Worm (Caenorhabditis elegans) whole organism, young adult: ENCODE data around the gene twk-20.

Experiments used
- F49E8.2 ChIP-seq: sonication (generic microtip); optimal IDR thresholded peaks from 3 replicates; lab custom pipeline; 2017; ENCODE audit warnings: missing genetic modification characterization, mild to moderate bottlenecking, missing compliant biosample characterization, antibody characterized with exemption, moderate library complexity; ENCODE audit not compliant: insufficient read depth
- dpff-1 ChIP-seq: sonication (generic microtip); optimal IDR thresholded peaks from 2 replicates; lab custom pipeline; 2017; ENCODE audit warnings: mild to moderate bottlenecking, missing genetic modification characterization, missing compliant biosample characterization
- madf-8 ChIP-seq: fragments of 200-800 bp; sonication (Bioruptor generic); conservative IDR thresholded peaks from 2 replicates; pipeline ENCODE4 v1.3.6; 2022; ENCODE audit warnings: missing genetic modification reagents, missing genetic modification characterization, missing compliant biosample characterization
- nfya-1 ChIP-seq: sonication (generic microtip); optimal IDR thresholded peaks from 2 replicates; lab custom pipeline; 2017; ENCODE audit warnings: antibody characterized with exemption, missing compliant biosample characterization, missing genetic modification characterization, borderline replicate concordance; ENCODE audit not compliant: insufficient read depth
- snpc-4 ChIP-seq, 5 experiments: fragments of 150-350 bp in 1 of 5; sonication (generic microtip) in 4 of 5; optimal IDR thresholded peaks; 2 replicates each; lab custom pipeline; 2014 to 2018; ENCODE audit warnings: missing genetic modification characterization in 5 of 5, missing biosample characterization in 3 of 5, antibody characterized with exemption in 2 of 5, mild to moderate bottlenecking in 2 of 5, missing compliant biosample characterization in 2 of 5, missing genotype in 2 of 5, moderate library complexity in 2 of 5, missing genetic modification reagents in 1 of 5

DNA sequence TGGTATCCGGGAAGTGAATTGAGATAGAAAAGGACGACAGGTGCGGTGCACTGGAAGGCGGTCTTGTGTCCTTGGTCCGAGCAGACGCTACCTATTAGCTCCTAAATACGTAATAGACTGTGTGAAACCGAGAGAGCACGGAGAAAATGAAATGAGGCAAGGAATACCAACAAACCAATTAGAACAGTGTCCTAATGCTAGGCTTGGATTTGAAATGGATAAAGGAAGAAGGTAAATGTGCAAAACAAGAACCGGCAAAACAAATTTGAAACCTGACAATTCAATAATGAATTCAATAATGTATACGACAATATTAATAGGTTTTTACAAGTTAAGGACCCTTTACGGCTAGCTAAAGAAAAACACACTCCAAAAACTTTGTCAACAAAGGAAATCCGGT is 29.1 kb downstream of the twk-20 start, which contains the start of gene C04A11.2:
- no peak for TF ChIP-seq snpc-4 (GFP tag; optimal IDR thresholded peaks at IDR 0.05; lab: Kevin White, UChicago)
- TF ChIP-seq snpc-4 (tag; optimal IDR thresholded peaks at IDR 0.05; lab: Kevin White, UChicago): no peak
- no peak for TF ChIP-seq F49E8.2 (tag; lab: Kevin White, UChicago)
- no peak for TF ChIP-seq dpff-1 (tag; lab: Kevin White, UChicago)
- TF ChIP-seq madf-8 (GFP tag; lab: Robert Waterston, UW): no peak
- no peak for TF ChIP-seq nfya-1 (tag; lab: Kevin White, UChicago)
